Fruit fly (Drosophila melanogaster) whole organism, embryonic: Measurements from ENCODE around the gene Clk.

Experiments
- Adf1 ChIP-seq: fragments of 200-800 bp; sonication (Bioruptor generic); IDR thresholded peaks from 2 replicates; pipeline ENCODE4 v1.3.6; 2022; ENCODE audit warnings: missing biosample characterization, missing genetic modification characterization
- Asciz ChIP-seq: fragments of 200-800 bp; sonication (Bioruptor generic); optimal IDR thresholded peaks from 2 replicates; lab custom pipeline; 2017; ENCODE audit warnings: missing biosample characterization, mild to moderate bottlenecking, missing genetic modification characterization, missing genetic modification reagents
- C15 ChIP-seq: fragments of 200-800 bp; sonication (Bioruptor generic); IDR thresholded peaks from 3 replicates; pipeline ENCODE4 v1.3.6; 2022; ENCODE audit warnings: missing biosample characterization, missing genetic modification characterization
- CG10321 ChIP-seq: fragments of 200-800 bp; sonication (Bioruptor generic); IDR thresholded peaks from 2 replicates; pipeline ENCODE4 v1.3.6; 2022; ENCODE audit warnings: missing biosample characterization, missing genetic modification characterization
- CG11398 ChIP-seq: fragments of 200-800 bp; sonication (Bioruptor generic); optimal IDR thresholded peaks from 2 replicates; lab custom pipeline; 2016; ENCODE audit warnings: missing biosample characterization, missing genetic modification characterization
- CG11504 ChIP-seq: fragments of 200-800 bp; sonication (Bioruptor generic); optimal IDR thresholded peaks from 3 replicates; lab custom pipeline; 2019; ENCODE audit warnings: missing biosample characterization, mild to moderate bottlenecking, missing genetic modification characterization, moderate library complexity
- CG14667 ChIP-seq: fragments of 200-800 bp; sonication (Bioruptor generic); IDR thresholded peaks from 2 replicates; pipeline ENCODE4 v1.3.6; 2022; ENCODE audit warnings: missing biosample characterization, missing genetic modification characterization
- CG15696 ChIP-seq: fragments of 200-800 bp; sonication (Bioruptor generic); optimal IDR thresholded peaks from 2 replicates; lab custom pipeline; 2019; ENCODE audit warnings: missing biosample characterization, mild to moderate bottlenecking, missing genetic modification characterization, moderate library complexity
- CG16813 ChIP-seq: fragments of 200-800 bp; sonication (Bioruptor generic); IDR thresholded peaks from 3 replicates; pipeline ENCODE4 v1.3.6; 2022; ENCODE audit warnings: missing biosample characterization, missing genetic modification characterization; ENCODE audit not compliant: partially characterized antibody
- CG17186 ChIP-seq: fragments of 200-800 bp; sonication (Bioruptor generic); optimal IDR thresholded peaks from 3 replicates; lab custom pipeline; 2017; ENCODE audit warnings: missing biosample characterization, missing genetic modification reagents, missing genetic modification characterization
- CG17359 ChIP-seq: fragments of 200-800 bp; sonication (Bioruptor generic); optimal IDR thresholded peaks from 3 replicates; lab custom pipeline; 2018; ENCODE audit warnings: missing biosample characterization, mild to moderate bottlenecking, missing genetic modification characterization, moderate library complexity
- CG18262 ChIP-seq: fragments of 200-800 bp; optimal IDR thresholded peaks from 3 replicates; lab custom pipeline; 2019; ENCODE audit warnings: missing biosample characterization, mild to moderate bottlenecking, missing genetic modification characterization, moderate library complexity
- CG2678 ChIP-seq: fragments of 200-800 bp; sonication (Bioruptor generic); optimal IDR thresholded peaks from 3 replicates; lab custom pipeline; 2019; ENCODE audit warnings: missing biosample characterization, mild to moderate bottlenecking, missing genetic modification characterization, moderate library complexity
- CG3163 ChIP-seq: fragments of 200-800 bp; sonication (Bioruptor generic); optimal IDR thresholded peaks from 3 replicates; lab custom pipeline; 2016; ENCODE audit warnings: missing biosample characterization, missing genetic modification characterization
- CG4360 ChIP-seq: fragments of 200-800 bp; sonication (Bioruptor generic); IDR thresholded peaks from 2 replicates; pipeline ENCODE4 v1.3.6; 2022; ENCODE audit warnings: missing biosample characterization, missing genetic modification characterization
- CG5245 ChIP-seq: fragments of 200-800 bp; sonication (Bioruptor generic); optimal IDR thresholded peaks from 3 replicates; lab custom pipeline; 2016; ENCODE audit warnings: missing biosample characterization, missing genetic modification characterization
- CG7556 ChIP-seq: fragments of 200-800 bp; sonication (Bioruptor generic); optimal IDR thresholded peaks from 2 replicates; lab custom pipeline; 2017; ENCODE audit warnings: missing biosample characterization, mild to moderate bottlenecking, missing genetic modification characterization
- CG8290 ChIP-seq, 3 experiments: fragments of 200-800 bp; sonication (Bioruptor generic); optimal IDR thresholded peaks; 2 replicates each; lab custom pipeline; 2016 to 2019; ENCODE audit warnings: missing biosample characterization in 3 of 3, missing genetic modification characterization in 3 of 3, mild to moderate bottlenecking in 2 of 3, moderate library complexity in 1 of 3
- CG9797 ChIP-seq: fragments of 200-800 bp; sonication (Bioruptor generic); optimal IDR thresholded peaks from 3 replicates; lab custom pipeline; 2018; ENCODE audit warnings: missing biosample characterization, mild to moderate bottlenecking, missing genetic modification characterization
- CG9817 ChIP-seq: fragments of 200-800 bp; sonication (Bioruptor generic); optimal IDR thresholded peaks from 2 replicates; lab custom pipeline; 2018; ENCODE audit warnings: missing biosample characterization, mild to moderate bottlenecking, missing genetic modification characterization, moderate library complexity
- Dek ChIP-seq: fragments of 200-800 bp; sonication (Bioruptor generic); optimal IDR thresholded peaks from 3 replicates; lab custom pipeline; 2019; ENCODE audit warnings: missing biosample characterization, mild to moderate bottlenecking, missing genetic modification characterization, moderate library complexity
- Dip2 ChIP-seq: fragments of 200-800 bp; sonication (Bioruptor generic); IDR thresholded peaks from 2 replicates; pipeline ENCODE4 v1.3.6; 2022; ENCODE audit warnings: missing biosample characterization, missing genetic modification characterization
- H2.0 ChIP-seq: fragments of 200-800 bp; sonication (Bioruptor generic); IDR thresholded peaks from 2 replicates; pipeline ENCODE4 v1.3.6; 2022; ENCODE audit warnings: missing biosample characterization, missing genetic modification characterization
- Hand ChIP-seq: fragments of 200-800 bp; sonication (Bioruptor generic); optimal IDR thresholded peaks from 2 replicates; lab custom pipeline; 2017; ENCODE audit warnings: mild to moderate bottlenecking, missing biosample characterization, missing genetic modification reagents, missing genetic modification characterization
- Hr78 ChIP-seq, 2 experiments: fragments of 200-800 bp in 1 of 2; fragments of >200 bp in 1 of 2; sonication (Bioruptor generic) in 1 of 2; optimal IDR thresholded peaks; 2 replicates each; lab custom pipeline; 2017 to 2019; ENCODE audit warnings: missing biosample characterization in 2 of 2, missing genetic modification characterization in 2 of 2, mild to moderate bottlenecking in 1 of 2, moderate library complexity in 1 of 2
- Med ChIP-seq: fragments of 200-800 bp; sonication (Bioruptor generic); peaks from one replicate; lab custom pipeline; 2016; ENCODE audit warnings: missing biosample characterization, missing genetic modification characterization, mild to moderate bottlenecking, inconsistent platforms, moderate library complexity
- Nf-YB ChIP-seq: fragments of 200-800 bp; sonication (Bioruptor generic); optimal IDR thresholded peaks from 3 replicates; lab custom pipeline; 2019; ENCODE audit warnings: missing biosample characterization, mild to moderate bottlenecking, missing genetic modification characterization, moderate library complexity
- Pdp1 ChIP-seq, 2 experiments: fragments of 200-800 bp; sonication (Bioruptor generic); optimal IDR thresholded peaks; 3 replicates each; lab custom pipeline; 2016; ENCODE audit warnings: missing biosample characterization in 2 of 2, missing genetic modification characterization in 2 of 2, mild to moderate bottlenecking in 1 of 2, moderate library complexity in 1 of 2
- Spps ChIP-seq: fragments of 200-800 bp; sonication (Bioruptor generic); optimal IDR thresholded peaks from 2 replicates; lab custom pipeline; 2018; ENCODE audit warnings: missing biosample characterization, mild to moderate bottlenecking, missing genetic modification characterization
- btn ChIP-seq: fragments of 200-800 bp; sonication (Bioruptor generic); optimal IDR thresholded peaks from 2 replicates; lab custom pipeline; 2016; ENCODE audit warnings: missing biosample characterization, missing genetic modification characterization
- chm ChIP-seq: fragments of 200-800 bp; sonication (Bioruptor generic); IDR thresholded peaks from 2 replicates; pipeline ENCODE4 v1.3.6; 2022; ENCODE audit warnings: missing biosample characterization, missing genetic modification characterization
- croc ChIP-seq: fragments of 200-800 bp; sonication (Bioruptor generic); conservative IDR thresholded peaks from 3 replicates; pipeline ENCODE4 v1.3.6; 2022; ENCODE audit warnings: missing biosample characterization, missing genetic modification characterization
- crol ChIP-seq: fragments of 200-800 bp; sonication (Bioruptor generic); IDR thresholded peaks from 2 replicates; pipeline ENCODE4 v1.3.6; 2022; ENCODE audit warnings: missing biosample characterization, missing genetic modification characterization
- disco-r ChIP-seq: fragments of 200-800 bp; sonication (Bioruptor generic); optimal IDR thresholded peaks from 2 replicates; lab custom pipeline; 2016; ENCODE audit warnings: missing biosample characterization, missing genetic modification characterization
- emc ChIP-seq: fragments of 200-800 bp; sonication (Bioruptor generic); optimal IDR thresholded peaks from 2 replicates; lab custom pipeline; 2016; ENCODE audit warnings: missing biosample characterization, missing genetic modification characterization
- exex ChIP-seq: fragments of 200-800 bp; sonication (Bioruptor generic); optimal IDR thresholded peaks from 4 replicates; lab custom pipeline; 2018; ENCODE audit warnings: missing biosample characterization, mild to moderate bottlenecking, missing genetic modification characterization, moderate library complexity
- eyg ChIP-seq: fragments of 200-800 bp; sonication (Bioruptor generic); optimal IDR thresholded peaks from 3 replicates; lab custom pipeline; 2016; ENCODE audit warnings: missing biosample characterization, missing genetic modification characterization
- fd3F ChIP-seq: fragments of 200-800 bp; sonication (Bioruptor generic); optimal IDR thresholded peaks from 2 replicates; lab custom pipeline; 2018; ENCODE audit warnings: missing biosample characterization, mild to moderate bottlenecking, missing genetic modification characterization, moderate library complexity
- gcm2 ChIP-seq: fragments of 200-800 bp; sonication (Bioruptor generic); optimal IDR thresholded peaks from 2 replicates; lab custom pipeline; 2016; ENCODE audit warnings: missing biosample characterization, missing genetic modification characterization
- gem ChIP-seq: fragments of 200-800 bp; sonication (Bioruptor generic); optimal IDR thresholded peaks from 2 replicates; lab custom pipeline; 2019; ENCODE audit warnings: missing biosample characterization, mild to moderate bottlenecking, missing genetic modification characterization, moderate library complexity
- gsb ChIP-seq: fragments of 200-800 bp; sonication (Bioruptor generic); IDR thresholded peaks from 2 replicates; pipeline ENCODE4 v1.3.6; 2022; ENCODE audit warnings: missing biosample characterization, missing genetic modification characterization
- h ChIP-seq: fragments of >200 bp; optimal IDR thresholded peaks from 2 replicates; lab custom pipeline; 2017
- hkb ChIP-seq, 2 experiments: fragments of 200-800 bp in 1 of 2; fragments of >200 bp in 1 of 2; sonication (Bioruptor generic) in 1 of 2; IDR thresholded peaks in 1 of 2; optimal IDR thresholded peaks in 1 of 2; 2 replicates each; pipeline versions ENCODE4 v1.3.6 to Lab custom; 2017 to 2022; ENCODE audit warnings: missing biosample characterization in 1 of 2, missing genetic modification characterization in 1 of 2
- jumu ChIP-seq: fragments of 200-800 bp; sonication (Bioruptor generic); optimal IDR thresholded peaks from 3 replicates; lab custom pipeline; 2016; ENCODE audit warnings: missing biosample characterization, missing genetic modification characterization
- kah ChIP-seq: fragments of 200-800 bp; sonication (Bioruptor generic); optimal IDR thresholded peaks from 2 replicates; lab custom pipeline; 2018; ENCODE audit warnings: missing biosample characterization, mild to moderate bottlenecking, missing genetic modification characterization
- p53 ChIP-seq: fragments of 200-800 bp; sonication (Bioruptor generic); optimal IDR thresholded peaks from 2 replicates; lab custom pipeline; 2016; ENCODE audit warnings: missing biosample characterization, missing genetic modification characterization
- phol ChIP-seq: fragments of 200-800 bp; sonication (Bioruptor generic); optimal IDR thresholded peaks from 3 replicates; lab custom pipeline; 2018; ENCODE audit warnings: missing biosample characterization, mild to moderate bottlenecking, missing genetic modification characterization, moderate library complexity
- run ChIP-seq: fragments of 200-800 bp; sonication (Bioruptor generic); optimal IDR thresholded peaks from 3 replicates; lab custom pipeline; 2018; ENCODE audit warnings: missing biosample characterization, mild to moderate bottlenecking, missing genetic modification characterization
- sisA ChIP-seq: fragments of 200-800 bp; sonication (Bioruptor generic); IDR thresholded peaks from 2 replicates; pipeline ENCODE4 v1.3.6; 2022; ENCODE audit warnings: missing biosample characterization, missing genetic modification characterization
- sqz ChIP-seq: fragments of 200-800 bp; sonication (Bioruptor generic); optimal IDR thresholded peaks from 3 replicates; lab custom pipeline; 2018; ENCODE audit warnings: missing biosample characterization, mild to moderate bottlenecking, missing genetic modification characterization

Gene Clk

DNA sequence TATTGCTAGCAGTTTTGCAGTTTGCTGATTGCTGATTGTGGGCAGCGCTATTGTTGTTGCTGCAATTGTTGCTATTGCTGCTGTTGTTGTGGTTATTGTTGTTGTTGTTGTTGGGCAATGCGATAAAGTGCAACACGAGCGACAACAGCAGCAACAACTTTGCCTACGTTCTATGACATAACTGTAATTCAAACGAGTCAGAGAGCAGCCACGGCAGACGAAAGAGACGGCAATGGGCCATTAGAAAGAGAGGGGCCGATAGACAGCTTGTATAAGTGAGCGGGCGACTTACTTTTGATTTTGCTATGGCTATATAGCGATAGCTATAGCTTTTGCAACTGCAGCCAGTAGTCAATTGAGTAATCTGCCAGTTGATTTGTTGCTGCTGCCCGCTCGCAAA, 14.8 kb upstream of the Clk start:
- TF ChIP-seq emc (no peak), Pdp1 (GFP tag; optimal IDR thresholded peaks at IDR 0.05; lab: Kevin White, UChicago) (peak in 1 of 2 experiments; percentile 22), Med (GFP tag; lab: Kevin White, UChicago) (peak; percentile 39), CG15696 (tag; lab: Kevin White, UChicago) (no peak), CG11398 (GFP tag; lab: Kevin White, UChicago) (no peak), jumu (no peak), btn (no peak), CG17186 (GFP tag; lab: Kevin White, UChicago) (no peak), CG4360 (peak; percentile 38; the same call in 1 of the 2 replicates), Hr78 (GFP tag; optimal IDR thresholded peaks at IDR 0.05; lab: Kevin White, UChicago) (no peak), CG11504 (tag; lab: Kevin White, UChicago) (no peak), Dek (tag; lab: Kevin White, UChicago) (no peak), CG8290 (GFP tag; optimal IDR thresholded peaks at IDR 0.05; lab: Kevin White, UChicago) (no peak), CG8290 (tag; optimal IDR thresholded peaks at IDR 0.05; lab: Kevin White, UChicago) (no peak), Dip2 (GFP tag; lab: Robert Waterston, UW) (no peak), CG17359 (tag; lab: Kevin White, UChicago) (no peak), sisA (GFP tag; lab: Robert Waterston, UW) (no peak), gsb (GFP tag; lab: Robert Waterston, UW) (no peak), CG5245 (GFP tag; lab: Kevin White, UChicago) (no peak), kah (no peak), Spps (tag; lab: Kevin White, UChicago) (no peak), crol (GFP tag; lab: Robert Waterston, UW) (no peak), H2.0 (no peak), Asciz (GFP tag; lab: Kevin White, UChicago) (no peak), gcm2 (GFP tag; lab: Kevin White, UChicago) (no peak), CG10321 (GFP tag; lab: Robert Waterston, UW) (0 out of 2 replicates have a peak, but pooled peaks have one; percentile 17), CG9797 (no peak), croc (no peak)

DNA sequence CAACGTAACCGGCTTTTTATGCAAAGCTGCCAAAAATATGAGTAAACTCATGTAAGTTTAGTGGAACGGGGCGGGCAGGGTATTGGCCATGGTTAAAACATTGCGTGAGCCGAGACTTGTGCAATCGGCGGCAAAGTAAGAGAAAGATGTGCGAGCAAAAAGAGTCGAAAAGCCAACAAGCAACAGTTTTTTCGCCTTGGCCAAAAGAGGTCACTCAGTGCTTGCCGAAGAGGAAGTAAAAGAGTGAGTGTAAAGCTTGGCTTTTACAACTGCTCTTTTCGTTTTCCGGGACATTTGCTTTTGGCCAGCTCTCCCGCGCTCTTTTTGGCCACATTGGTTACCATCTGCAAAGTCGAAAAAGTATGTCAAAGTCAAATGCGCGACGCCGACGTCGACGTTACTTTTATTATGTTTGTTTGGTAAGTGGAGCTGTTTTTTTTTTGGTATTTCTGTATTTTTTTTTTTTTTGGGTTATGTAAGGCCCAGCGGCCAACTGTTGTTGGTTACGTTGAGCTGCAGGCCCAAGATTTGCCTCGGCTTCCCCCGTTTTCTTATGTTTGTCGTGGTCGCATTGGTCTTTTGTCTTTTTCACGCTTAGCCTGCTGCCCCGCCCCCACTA, 12.5 kb upstream of the Clk start:
- TF ChIP-seq sisA (GFP tag; lab: Robert Waterston, UW) (no peak), Hand (no peak), run (no peak), CG3163 (peak; percentile 88), Nf-YB (GFP tag; lab: Kevin White, UChicago) (no peak), eyg (GFP tag; lab: Kevin White, UChicago) (no peak), CG7556 (GFP tag; lab: Kevin White, UChicago) (no peak), CG2678 (tag; lab: Kevin White, UChicago) (no peak), CG14667 (no peak), h (lab: Kevin White, UChicago) (no peak), CG11504 (tag; lab: Kevin White, UChicago) (peak; percentile 13), hkb (optimal IDR thresholded peaks at IDR 0.05; lab: Kevin White, UChicago) (no peak), hkb (GFP tag; IDR thresholded peaks at IDR 0.05; lab: Robert Waterston, UW) (no peak), fd3F (GFP tag; lab: Kevin White, UChicago) (no peak), CG9817 (tag; lab: Kevin White, UChicago) (no peak), exex (tag; lab: Kevin White, UChicago) (no peak), gem (tag; lab: Kevin White, UChicago) (no peak), disco-r (no peak), Adf1 (peak; percentile 59; the same call in 1 of the 2 replicates), p53 (GFP tag; lab: Kevin White, UChicago) (no peak), chm (no peak), sqz (GFP tag; lab: Kevin White, UChicago) (peak; percentile 71), CG18262 (tag; lab: Kevin White, UChicago) (no peak), C15 (GFP tag; lab: Robert Waterston, UW) (no peak), phol (tag; lab: Kevin White, UChicago) (no peak), CG16813 (GFP tag; lab: Robert Waterston, UW) (no peak)
